Fruit fly (Drosophila melanogaster): ENCODE results near the gene PNUTS.

Gene PNUTS

DNA sequence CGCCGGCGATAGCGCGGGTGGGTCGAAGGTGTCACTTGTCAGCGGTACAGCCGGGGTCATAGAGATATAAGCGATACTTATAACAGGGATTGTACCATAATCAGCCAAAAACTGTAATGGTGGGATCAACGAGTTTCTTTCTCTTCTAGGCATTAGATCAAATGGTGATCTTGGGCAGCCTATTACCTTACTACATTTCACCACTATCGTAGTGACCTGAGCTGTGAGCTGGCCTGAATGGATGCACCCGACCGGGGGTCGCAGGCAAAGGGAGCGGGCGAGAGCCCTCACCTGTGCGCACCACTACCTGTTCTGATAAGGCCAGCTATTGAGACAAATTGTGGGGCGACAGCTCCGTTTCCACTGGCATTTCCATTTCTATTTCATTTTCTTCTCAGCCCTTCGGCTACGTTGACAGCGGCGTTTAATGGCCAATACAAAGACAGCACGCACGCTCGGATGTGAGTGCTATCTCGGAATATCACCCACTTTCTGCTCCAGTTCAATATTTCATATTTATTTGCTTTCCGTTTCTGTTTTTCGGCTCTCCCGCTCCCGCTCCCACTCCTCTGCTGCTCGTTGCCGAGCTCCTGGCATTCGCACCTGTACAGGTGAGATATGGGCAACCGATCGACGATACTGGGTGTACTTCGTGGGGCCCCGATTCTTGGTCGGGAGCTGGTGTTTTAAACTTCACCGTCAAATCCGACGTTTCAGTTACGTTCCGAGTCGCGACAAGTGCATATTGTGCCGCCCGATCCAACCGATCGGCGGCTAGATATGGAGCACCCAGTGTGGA lies 13.4 kb upstream of the PNUTS start (continued):
- peak; percentile 93 for TF ChIP-seq vvl (GFP tag; IDR thresholded peaks at IDR 0.05)
- peak; percentile 31 for TF ChIP-seq grn (GFP tag; optimal IDR thresholded peaks at IDR 0.05)
- TF ChIP-seq Fer3 (tag; optimal IDR thresholded peaks at IDR 0.05): peak; percentile 67
- peak; percentile 83; the same call in 2 of the 3 replicates for TF ChIP-seq CG3726 (GFP tag; IDR thresholded peaks at IDR 0.05)
- TF ChIP-seq nerfin-2 (GFP tag; IDR thresholded peaks at IDR 0.05; ENCODE audit: partially characterized antibody): no peak
- no peak for TF ChIP-seq NFAT (GFP tag; IDR thresholded peaks at IDR 0.05)
- TF ChIP-seq twi (tag; optimal IDR thresholded peaks at IDR 0.05): peak; percentile 34
- TF ChIP-seq Aef1 (GFP tag; IDR thresholded peaks at IDR 0.05): peak; percentile 66
- peak; percentile 68; the same call in 1 of the 2 replicates for TF ChIP-seq sob (GFP tag; IDR thresholded peaks at IDR 0.05)
- TF ChIP-seq HLH54F (GFP tag; optimal IDR thresholded peaks at IDR 0.05): peak; percentile 38
- TF ChIP-seq CG13424 (tag; optimal IDR thresholded peaks at IDR 0.05): peak; percentile 75
- peak; percentile 57; the same call in 1 of the 2 replicates for TF ChIP-seq CG4404 (GFP tag; IDR thresholded peaks at IDR 0.05)
- TF ChIP-seq BEAF-32 (GFP tag; optimal IDR thresholded peaks at IDR 0.05): no peak
- peak; percentile 67 for TF ChIP-seq CG7786 (GFP tag; optimal IDR thresholded peaks at IDR 0.05)
- peak; percentile 84 for TF ChIP-seq CG16863 (GFP tag; optimal IDR thresholded peaks at IDR 0.05)
- peak; percentile 46 for TF ChIP-seq tx (GFP tag; optimal IDR thresholded peaks at IDR 0.05)
- TF ChIP-seq grau (tag; optimal IDR thresholded peaks at IDR 0.05): peak; percentile 73
- TF ChIP-seq amos (GFP tag; IDR thresholded peaks at IDR 0.05; ENCODE audit: partially characterized antibody): no peak
- no peak for TF ChIP-seq HLH4C (GFP tag; IDR thresholded peaks at IDR 0.05; ENCODE audit: partially characterized antibody)
- peak; percentile 54; the same call in 1 of the 2 replicates for TF ChIP-seq dati (GFP tag; IDR thresholded peaks at IDR 0.05)
- peak; percentile 84 for TF ChIP-seq oc (tag; optimal IDR thresholded peaks at IDR 0.05)
- TF ChIP-seq CG7556 (GFP tag; optimal IDR thresholded peaks at IDR 0.05): peak; percentile 64
- TF ChIP-seq GATAe (GFP tag; conservative IDR thresholded peaks at IDR 0.05): peak; percentile 23; the same call in 1 of the 2 replicates
- TF ChIP-seq da (GFP tag; optimal IDR thresholded peaks at IDR 0.05): no peak
- TF ChIP-seq CG4360 (GFP tag; IDR thresholded peaks at IDR 0.05): no peak
- peak; percentile 78 for TF ChIP-seq jumu (GFP tag; optimal IDR thresholded peaks at IDR 0.05)
- peak; percentile 50 for TF ChIP-seq Bdp1 (GFP tag; optimal IDR thresholded peaks at IDR 0.05)
- TF ChIP-seq CG6654 (GFP tag; optimal IDR thresholded peaks at IDR 0.05): peak; percentile 53
- TF ChIP-seq CG3838 (GFP tag; optimal IDR thresholded peaks at IDR 0.05): no peak
- peak; percentile 93 for TF ChIP-seq Xrp1 (GFP tag; IDR thresholded peaks at IDR 0.05)
- TF ChIP-seq cg (GFP tag; optimal IDR thresholded peaks at IDR 0.05): no peak
- TF ChIP-seq CG17385 (GFP tag; optimal IDR thresholded peaks at IDR 0.05): peak; percentile 67
- TF ChIP-seq CG32767 (GFP tag; IDR thresholded peaks at IDR 0.05): peak; percentile 72
- TF ChIP-seq p53 (GFP tag; optimal IDR thresholded peaks at IDR 0.05): no peak
- TF ChIP-seq HmgD (GFP tag; optimal IDR thresholded peaks at IDR 0.05): peak; percentile 23
- 0 out of 2 replicates have a peak, but pooled peaks have one; percentile 25 for TF ChIP-seq klu (GFP tag; IDR thresholded peaks at IDR 0.05)
- TF ChIP-seq nau (GFP tag; optimal IDR thresholded peaks at IDR 0.05): peak; percentile 73
- no peak for TF ChIP-seq CG18011 (GFP tag; optimal IDR thresholded peaks at IDR 0.05)
- peak; percentile 50; the same call in 1 of the 2 replicates for TF ChIP-seq CG11247 (GFP tag; IDR thresholded peaks at IDR 0.05)
- TF ChIP-seq crc (GFP tag; optimal IDR thresholded peaks at IDR 0.05): peak; percentile 67
- TF ChIP-seq CG33557 (GFP tag; optimal IDR thresholded peaks at IDR 0.05): peak; percentile 8
- no peak for TF ChIP-seq CG2129 (GFP tag; IDR thresholded peaks at IDR 0.05; ENCODE audit: partially characterized antibody)
- TF ChIP-seq TFAM (GFP tag; optimal IDR thresholded peaks at IDR 0.05): no peak
- peak; percentile 78; the same call in 1 of the 2 replicates for TF ChIP-seq danr (GFP tag; IDR thresholded peaks at IDR 0.05)
- TF ChIP-seq stc (GFP tag; IDR thresholded peaks at IDR 0.05): peak; percentile 89
- peak; percentile 63 for TF ChIP-seq CG8388 (GFP tag; optimal IDR thresholded peaks at IDR 0.05)
- TF ChIP-seq CG31388 (GFP tag; optimal IDR thresholded peaks at IDR 0.05): peak; percentile 40
- no peak for TF ChIP-seq Elba2 (GFP tag; optimal IDR thresholded peaks at IDR 0.05)
- peak; percentile 46 for TF ChIP-seq tin (GFP tag; optimal IDR thresholded peaks at IDR 0.05)

Data from whole organism, embryonic.